Worm (Caenorhabditis elegans): ENCODE measurements around the gene his-61.

- TF ChIP-seq ceh-13 (GFP tag; optimal IDR thresholded peaks at IDR 0.05), result no peak
- TF ChIP-seq flt-1 (GFP tag; IDR thresholded peaks at IDR 0.05), result no peak
- no peak for TF ChIP-seq sea-1 (GFP tag; conservative IDR thresholded peaks at IDR 0.05)
- TF ChIP-seq ama-1 (optimal IDR thresholded peaks at IDR 0.05), result no peak
- TF ChIP-seq tbx-37 (GFP tag; conservative IDR thresholded peaks at IDR 0.05), result no peak
- TF ChIP-seq F13C5.2 (tag; optimal IDR thresholded peaks at IDR 0.05), result no peak
- TF ChIP-seq scrt-1 (GFP tag; IDR thresholded peaks at IDR 0.05), result no peak
- TF ChIP-seq B0310.2 (tag; optimal IDR thresholded peaks at IDR 0.05), result no peak
- TF ChIP-seq hmbx-1 (tag; optimal IDR thresholded peaks at IDR 0.05), result no peak
- TF ChIP-seq pes-1 (GFP tag; IDR thresholded peaks at IDR 0.05), result no peak
- no peak for TF ChIP-seq hmg-4 (GFP tag; optimal IDR thresholded peaks at IDR 0.05)
These were observed 46.6 kb downstream of the his-61 start for ce11 chrIV:7439377-7439776.

Measured in whole organism, early embryonic.